Fruit fly (Drosophila melanogaster) whole organism, pupa: ENCODE results near the gene Cyp4g15.

Source experiments
- CG10348 ChIP-seq: fragments of 200-800 bp; sonication (Bioruptor generic); IDR thresholded peaks from 2 replicates; pipeline ENCODE4 v1.3.6; 2022; ENCODE audit warnings: missing biosample characterization, missing genetic modification characterization
- CG12605 ChIP-seq: fragments of 200-800 bp; sonication (Bioruptor generic); IDR thresholded peaks from 2 replicates; pipeline ENCODE4 v1.3.6; 2022; ENCODE audit warnings: missing biosample characterization, missing genetic modification characterization
- CG32121 ChIP-seq: fragments of 200-800 bp; sonication (Bioruptor generic); IDR thresholded peaks from 2 replicates; pipeline ENCODE4 v1.3.6; 2022; ENCODE audit warnings: missing biosample characterization, missing genetic modification characterization
- CG4496 ChIP-seq: fragments of 200-800 bp; sonication (Bioruptor generic); IDR thresholded peaks from 3 replicates; pipeline ENCODE4 v1.3.6; 2022; ENCODE audit warnings: missing biosample characterization, missing genetic modification characterization
- Pif1A ChIP-seq: fragments of 200-800 bp; sonication (Bioruptor generic); optimal IDR thresholded peaks from 3 replicates; lab custom pipeline; 2016; ENCODE audit warnings: missing biosample characterization, missing genetic modification characterization
- Pif1B ChIP-seq: fragments of 200-800 bp; sonication (Bioruptor generic); optimal IDR thresholded peaks from 3 replicates; lab custom pipeline; 2016; ENCODE audit warnings: missing biosample characterization, missing genetic modification characterization
- fd96Ca ChIP-seq: fragments of 200-800 bp; sonication (Bioruptor generic); IDR thresholded peaks from 3 replicates; pipeline ENCODE4 v1.3.6; 2022; ENCODE audit warnings: missing biosample characterization, missing genetic modification characterization

dm6 chrX:11492205-11492604 is 15.3 kb downstream of the Cyp4g15 start:
- TF ChIP-seq Pif1A (GFP tag; lab: Kevin White, UChicago) (peak; percentile 31), CG12605 (GFP tag; lab: Robert Waterston, UW) (no peak), CG10348 (GFP tag; lab: Robert Waterston, UW) (no peak), CG4496 (GFP tag; lab: Robert Waterston, UW) (no peak), CG32121 (GFP tag; lab: Robert Waterston, UW) (no peak), fd96Ca (GFP tag; lab: Robert Waterston, UW) (no peak), Pif1B (GFP tag; lab: Kevin White, UChicago) (peak; percentile 17)
